Worm (Caenorhabditis elegans): Measurements from ENCODE around the gene ZK686.2.

Gene ZK686.2

DNA sequence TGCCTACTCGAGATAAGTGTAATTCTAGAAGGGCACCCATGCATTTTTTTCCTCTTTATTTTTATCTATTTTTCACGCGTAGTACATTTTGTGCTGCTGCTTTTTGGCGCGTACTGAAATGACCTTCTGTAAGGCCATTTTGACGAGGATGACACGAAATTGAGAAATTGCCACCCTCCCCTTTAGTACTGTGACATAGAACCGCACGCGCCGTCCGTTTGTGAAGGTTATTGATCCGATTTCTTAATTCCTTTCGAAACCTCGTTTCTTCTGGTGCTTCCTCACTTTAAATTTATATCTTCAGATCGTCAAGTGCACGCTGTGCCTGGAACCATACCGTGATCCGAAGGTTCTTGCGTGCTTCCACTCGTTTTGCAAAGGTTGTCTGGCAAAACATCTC is 34.8 kb downstream of the ZK686.2 start:
- TF ChIP-seq nhr-25 (tag; optimal IDR thresholded peaks at IDR 0.05), result peak; percentile 17
- no peak for TF ChIP-seq unc-55 (GFP tag; optimal IDR thresholded peaks at IDR 0.05)
- TF ChIP-seq C34F6.9 (tag; optimal IDR thresholded peaks at IDR 0.05), result no peak
- no peak for TF ChIP-seq sma-9 (GFP tag; optimal IDR thresholded peaks at IDR 0.05)
- TF ChIP-seq sma-9 (tag; optimal IDR thresholded peaks at IDR 0.05), result no peak
- TF ChIP-seq lsy-2 (tag; optimal IDR thresholded peaks at IDR 0.05), result no peak

DNA sequence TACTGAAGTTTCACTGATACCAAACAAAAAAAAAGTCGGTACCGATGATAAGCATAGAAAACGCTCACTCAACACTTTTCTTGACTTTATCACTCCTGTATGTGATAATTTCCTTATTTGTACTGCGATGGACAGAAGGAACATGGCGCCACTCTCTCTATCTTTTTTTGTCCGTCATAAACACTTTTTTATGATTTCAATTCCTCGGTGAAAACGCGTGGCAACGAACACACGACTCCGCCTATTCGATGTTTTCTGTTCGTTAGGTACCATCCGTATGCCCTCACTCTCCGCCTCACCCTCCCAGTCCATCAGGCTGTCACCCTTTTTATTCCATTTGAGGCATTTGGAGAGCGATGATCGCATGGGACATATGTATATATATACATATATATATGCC is 35.5 kb downstream of the ZK686.2 start:
- TF ChIP-seq gmeb-1 (tag; optimal IDR thresholded peaks at IDR 0.05) (no peak), fos-1 (tag; optimal IDR thresholded peaks at IDR 0.05) (peak; percentile 85), sma-9 (GFP tag; optimal IDR thresholded peaks at IDR 0.05) (peak; percentile 29), sma-9 (tag; optimal IDR thresholded peaks at IDR 0.05) (no peak)

DNA sequence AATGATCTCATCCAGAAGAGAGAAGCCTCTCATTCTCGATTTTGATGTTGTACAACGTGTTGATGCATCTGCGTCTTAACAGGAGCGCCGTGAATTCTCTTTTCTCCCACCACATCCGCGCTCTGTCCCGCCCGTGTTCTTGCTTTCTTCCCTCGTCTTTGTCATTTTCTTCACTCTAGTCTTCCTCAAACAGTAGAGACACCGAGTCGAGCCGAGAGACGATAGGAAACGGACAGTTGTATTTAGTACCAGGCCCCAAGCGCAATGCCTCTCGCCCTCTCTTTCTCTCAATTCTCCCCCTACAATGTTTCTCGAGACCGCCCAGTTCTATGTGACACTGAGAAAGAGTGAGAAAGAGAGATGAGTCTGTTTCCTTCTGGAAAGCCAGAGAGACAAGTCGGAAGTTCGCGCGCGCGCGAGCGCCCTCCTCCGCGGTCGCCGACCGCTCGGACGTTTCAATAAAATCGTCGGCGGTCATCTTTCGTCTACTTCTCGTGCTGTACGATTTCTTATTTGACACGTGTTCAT is 36.3 kb downstream of the ZK686.2 start, which contains the start of gene ZK112.4:
Gene ZK112.4, minus strand, starts transcription at position 478 of the 528 bp plus-strand sequence.
- TF ChIP-seq elt-3 (tag; optimal IDR thresholded peaks at IDR 0.05) (no peak), F13H6.1 (tag; optimal IDR thresholded peaks at IDR 0.05) (peak; percentile 95), dmd-4 (tag; optimal IDR thresholded peaks at IDR 0.05) (no peak), skn-1 (tag; optimal IDR thresholded peaks at IDR 0.05) (peak; percentile 21), unc-62 (GFP tag; optimal IDR thresholded peaks at IDR 0.05) (no peak), nhr-10 (tag; optimal IDR thresholded peaks at IDR 0.05) (no peak), Y55F3AM.14 (GFP tag; optimal IDR thresholded peaks at IDR 0.05) (peak; percentile 17), ztf-11 (tag; optimal IDR thresholded peaks at IDR 0.05) (no peak), sma-3 (GFP tag; optimal IDR thresholded peaks at IDR 0.05) (peak; percentile 42), R02D3.7 (tag; optimal IDR thresholded peaks at IDR 0.05) (no peak), lin-39 (tag; optimal IDR thresholded peaks at IDR 0.05) (no peak), nhr-77 (tag; optimal IDR thresholded peaks at IDR 0.05) (no peak), blmp-1 (tag; optimal IDR thresholded peaks at IDR 0.05; ENCODE audit: insufficient read depth) (no peak), nhr-21 (tag; optimal IDR thresholded peaks at IDR 0.05) (no peak), lin-13 (GFP tag; optimal IDR thresholded peaks at IDR 0.05) (peak; percentile 67), zag-1 (tag; optimal IDR thresholded peaks at IDR 0.05) (peak; percentile 42), mbf-1 (tag; optimal IDR thresholded peaks at IDR 0.05) (no peak), nhr-11 (tag; optimal IDR thresholded peaks at IDR 0.05) (peak; percentile 41), elt-1 (tag; optimal IDR thresholded peaks at IDR 0.05) (no peak), ZK546.5 (tag; optimal IDR thresholded peaks at IDR 0.05) (peak; percentile 11), fos-1 (tag; optimal IDR thresholded peaks at IDR 0.05) (peak; percentile 59), ztf-4 (tag; optimal IDR thresholded peaks at IDR 0.05) (peak; percentile 82), unc-55 (GFP tag; optimal IDR thresholded peaks at IDR 0.05) (peak; percentile 67), nhr-6 (tag; optimal IDR thresholded peaks at IDR 0.05) (peak; percentile 41), ceh-16 (tag; optimal IDR thresholded peaks at IDR 0.05) (no peak), nhr-129 (tag; optimal IDR thresholded peaks at IDR 0.05) (peak; percentile 86), egl-27 (tag; optimal IDR thresholded peaks at IDR 0.05) (peak; percentile 75), sem-4 (tag; optimal IDR thresholded peaks at IDR 0.05) (peak; percentile 72), nhr-25 (tag; optimal IDR thresholded peaks at IDR 0.05) (peak; percentile 30), C34F6.9 (tag; optimal IDR thresholded peaks at IDR 0.05) (peak; percentile 73), peb-1 (tag; optimal IDR thresholded peaks at IDR 0.05) (no peak), ceh-82 (tag; optimal IDR thresholded peaks at IDR 0.05) (no peak), crh-2 (tag; optimal IDR thresholded peaks at IDR 0.05) (peak; percentile 70), gmeb-1 (tag; optimal IDR thresholded peaks at IDR 0.05) (peak; percentile 0), lin-11 (tag; optimal IDR thresholded peaks at IDR 0.05) (peak; percentile 13), mdl-1 (tag; optimal IDR thresholded peaks at IDR 0.05) (peak; percentile 43 to 46), unc-39 (tag; optimal IDR thresholded peaks at IDR 0.05) (no peak), nhr-23 (tag; optimal IDR thresholded peaks at IDR 0.05) (no peak), nhr-237 (tag; optimal IDR thresholded peaks at IDR 0.05) (no peak), mab-5 (tag; optimal IDR thresholded peaks at IDR 0.05) (no peak), snpc-4 (tag; optimal IDR thresholded peaks at IDR 0.05) (peak; percentile 19), ama-1 (optimal IDR thresholded peaks at IDR 0.05) (peak; percentile 68), nhr-12 (tag; optimal IDR thresholded peaks at IDR 0.05) (no peak), ztf-1 (GFP tag; conservative IDR thresholded peaks at IDR 0.05) (no peak), aly-2 (tag; optimal IDR thresholded peaks at IDR 0.05) (no peak), sma-9 (GFP tag; optimal IDR thresholded peaks at IDR 0.05) (peak; percentile 8), sma-9 (tag; optimal IDR thresholded peaks at IDR 0.05) (no peak), lsy-2 (tag; optimal IDR thresholded peaks at IDR 0.05) (peak; percentile 49 to 77), alr-1 (tag; optimal IDR thresholded peaks at IDR 0.05) (no peak)
